Fruit fly (Drosophila melanogaster) Kc167 (cell line): ENCODE results near the gene Imp.

Source experiments
- Myc ChIP-seq: fragments of >200 bp; optimal IDR thresholded peaks from 2 replicates; lab custom pipeline; 2017; ENCODE audit warnings: missing external identifiers
- Sin3A ChIP-seq: fragments of >200 bp; optimal IDR thresholded peaks from 2 replicates; lab custom pipeline; 2018; ENCODE audit warnings: missing external identifiers
- h ChIP-seq: fragments of >200 bp; optimal IDR thresholded peaks from 3 replicates; lab custom pipeline; 2018; ENCODE audit warnings: missing external identifiers
- insv ChIP-seq: fragments of >200 bp; optimal IDR thresholded peaks from 3 replicates; lab custom pipeline; 2018; ENCODE audit warnings: missing external identifiers
- psq ChIP-seq: fragments of >200 bp; optimal IDR thresholded peaks from 2 replicates; lab custom pipeline; 2017; ENCODE audit warnings: missing external identifiers
- ttk ChIP-seq: sonication (Bioruptor generic); optimal IDR thresholded peaks from 2 replicates; lab custom pipeline; 2017; ENCODE audit warnings: missing external identifiers

The Imp gene

dm6 chrX:10824227-10824702 lies at the start of gene Imp:
Gene Imp (minus strand): TSS chrX:10824277.
- TF ChIP-seq Myc (lab: Kevin White, UChicago) = no peak
- no peak for TF ChIP-seq h (lab: Kevin White, UChicago)
- TF ChIP-seq Sin3A = no peak
- no peak for TF ChIP-seq insv
- TF ChIP-seq ttk (lab: Kevin White, UChicago) = no peak

dm6 chrX:10869045-10869444 lies 45.0 kb upstream of the Imp start, which contains the start of gene CG2157:
Gene CG2157 (plus strand): TSS chrX:10869284.
- TF ChIP-seq ttk (lab: Kevin White, UChicago) = no peak
- no peak for TF ChIP-seq insv
- no peak for TF ChIP-seq psq (lab: Kevin White, UChicago)
- no peak for TF ChIP-seq h (lab: Kevin White, UChicago)
- TF ChIP-seq Myc (lab: Kevin White, UChicago) = no peak
- no peak for TF ChIP-seq Sin3A

- TF ChIP-seq psq (lab: Kevin White, UChicago) (no peak), ttk (lab: Kevin White, UChicago) (no peak), Sin3A (no peak), h (lab: Kevin White, UChicago) (no peak), insv (no peak), Myc (lab: Kevin White, UChicago) (no peak)
Observed at dm6 chrX:10867692-10868091, 43.6 kb upstream of the Imp start.

dm6 chrX:10865580-10866331 lies 41.7 kb upstream of the Imp start:
- no peak for TF ChIP-seq insv
- no peak for TF ChIP-seq Sin3A
- TF ChIP-seq psq (lab: Kevin White, UChicago) = no peak
- TF ChIP-seq h (lab: Kevin White, UChicago) = no peak
- no peak for TF ChIP-seq ttk (lab: Kevin White, UChicago)
- no peak for TF ChIP-seq Myc (lab: Kevin White, UChicago)

- TF ChIP-seq psq (lab: Kevin White, UChicago) (no peak), Myc (lab: Kevin White, UChicago) (no peak), ttk (lab: Kevin White, UChicago) (no peak), h (lab: Kevin White, UChicago) (no peak), insv (no peak), Sin3A (no peak)
Observed at dm6 chrX:10857853-10858252, 33.8 kb upstream of the Imp start.

dm6 chrX:10857376-10857775 lies 33.3 kb upstream of the Imp start, which contains the start of the genes sofe and CG2186:
Gene sofe (minus strand): TSS chrX:10857413.
Gene CG2186 (plus strand): TSS chrX:10857655.
- TF ChIP-seq Sin3A = no peak
- TF ChIP-seq insv = no peak
- TF ChIP-seq h (lab: Kevin White, UChicago) = no peak
- no peak for TF ChIP-seq Myc (lab: Kevin White, UChicago)
- no peak for TF ChIP-seq psq (lab: Kevin White, UChicago)
- no peak for TF ChIP-seq ttk (lab: Kevin White, UChicago)

- TF ChIP-seq ttk (lab: Kevin White, UChicago) (no peak), Myc (lab: Kevin White, UChicago) (no peak), h (lab: Kevin White, UChicago) (no peak), Sin3A (no peak), psq (lab: Kevin White, UChicago) (no peak), insv (no peak)
Observed at dm6 chrX:10854686-10855085, 30.6 kb upstream of the Imp start, which contains the start of gene feo. Gene feo (minus strand): TSS chrX:10854869.

dm6 chrX:10848565-10848964 lies 24.5 kb upstream of the Imp start, which contains the start of gene CG2202:
Gene CG2202 (plus strand): TSS chrX:10848757.
- TF ChIP-seq psq (lab: Kevin White, UChicago) (no peak), Myc (lab: Kevin White, UChicago) (no peak), insv (no peak), ttk (lab: Kevin White, UChicago) (no peak), h (lab: Kevin White, UChicago) (no peak), Sin3A (no peak)

- no peak for TF ChIP-seq Myc (lab: Kevin White, UChicago)
- no peak for TF ChIP-seq ttk (lab: Kevin White, UChicago)
- TF ChIP-seq h (lab: Kevin White, UChicago) = no peak
- TF ChIP-seq insv = no peak
- TF ChIP-seq psq (lab: Kevin White, UChicago) = no peak
- no peak for TF ChIP-seq Sin3A
Observed at dm6 chrX:10847447-10847846, 23.4 kb upstream of the Imp start.

- TF ChIP-seq Myc (lab: Kevin White, UChicago) (no peak), insv (no peak), Sin3A (no peak), ttk (lab: Kevin White, UChicago) (no peak), psq (lab: Kevin White, UChicago) (no peak), h (lab: Kevin White, UChicago) (no peak)
Observed at dm6 chrX:10847436-10847446, 23.2 kb upstream of the Imp start, which contains the start of gene Pgls. Gene Pgls (plus strand): TSS chrX:10847438.

dm6 chrX:10846972-10847435 lies 22.9 kb upstream of the Imp start, which contains the start of gene sbr:
Gene sbr (minus strand): TSS chrX:10847092.
- TF ChIP-seq Sin3A (no peak), psq (lab: Kevin White, UChicago) (no peak), h (lab: Kevin White, UChicago) (no peak), insv (no peak), ttk (lab: Kevin White, UChicago) (no peak), Myc (lab: Kevin White, UChicago) (no peak)

dm6 chrX:10845256-10845655 lies 21.2 kb upstream of the Imp start:
- no peak for TF ChIP-seq h (lab: Kevin White, UChicago)

- TF ChIP-seq Myc (lab: Kevin White, UChicago) (no peak), insv (no peak), ttk (lab: Kevin White, UChicago) (no peak), Sin3A (no peak), h (lab: Kevin White, UChicago) (no peak), psq (lab: Kevin White, UChicago) (no peak)
Observed at dm6 chrX:10844807-10845206, 20.7 kb upstream of the Imp start, which contains the start of gene CG32669. Gene CG32669 (minus strand): TSS chrX:10845081.
